Worm (Caenorhabditis elegans): ENCODE results near the gene T13F3.8.

T13F3.8 gene

DNA sequence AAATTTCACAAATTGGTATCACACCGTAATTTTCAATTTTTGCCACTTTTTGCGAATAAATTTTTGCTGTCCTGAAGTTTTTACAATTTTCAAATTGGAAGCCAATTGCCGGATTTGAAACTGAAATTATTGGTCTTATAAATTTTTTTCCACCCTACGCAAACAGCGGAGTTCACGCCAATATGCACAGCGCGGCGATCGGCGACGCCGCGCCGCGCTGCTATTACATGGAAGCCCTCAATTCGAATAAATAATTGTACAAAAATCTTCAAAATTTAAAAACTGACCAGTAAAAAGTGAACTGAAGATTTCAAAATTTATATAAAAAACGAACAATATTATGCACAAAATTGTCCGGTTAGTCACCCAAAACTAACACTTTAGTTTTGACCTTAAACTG lies 30.2 kb downstream of the T13F3.8 start:
- TF ChIP-seq fos-1 (tag; optimal IDR thresholded peaks at IDR 0.05) (no peak), mxl-3 (GFP tag; optimal IDR thresholded peaks at IDR 0.05) (no peak), zip-2 (tag; optimal IDR thresholded peaks at IDR 0.05) (no peak), tag-97 (GFP tag; IDR thresholded peaks at IDR 0.05) (no peak), lim-7 (GFP tag; IDR thresholded peaks at IDR 0.05) (no peak), dpl-1 (GFP tag; optimal IDR thresholded peaks at IDR 0.05) (no peak), lin-29 (GFP tag; IDR thresholded peaks at IDR 0.05) (no peak), ZK546.5 (tag; optimal IDR thresholded peaks at IDR 0.05) (no peak), dmd-8 (GFP tag; IDR thresholded peaks at IDR 0.05) (no peak), daf-19 (GFP tag; conservative IDR thresholded peaks at IDR 0.05) (no peak)

DNA sequence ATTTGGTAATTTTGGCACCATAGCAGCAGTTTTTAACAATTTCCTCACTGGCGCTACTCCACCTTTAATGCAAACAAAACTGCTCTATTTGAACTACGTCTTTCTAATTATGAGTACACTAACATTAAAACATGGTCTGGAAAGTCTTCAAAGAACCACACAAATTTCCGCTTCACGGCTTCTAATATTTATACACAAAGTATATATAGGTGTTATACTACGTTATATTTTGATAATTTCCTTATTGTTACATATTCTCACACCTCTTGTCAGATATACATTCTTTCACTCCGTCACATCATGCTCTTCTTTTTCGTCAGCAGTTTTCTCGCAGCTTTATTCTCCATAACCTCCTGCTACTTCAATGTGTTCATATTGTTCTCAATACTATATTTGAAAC lies 30.7 kb downstream of the T13F3.8 start, which contains the start of gene srbc-82:
Gene srbc-82, plus strand, starts transcription at position 301 of the 400 bp plus-strand sequence.
- TF ChIP-seq ZK546.5 (tag; optimal IDR thresholded peaks at IDR 0.05) (no peak), nhr-6 (tag; optimal IDR thresholded peaks at IDR 0.05) (no peak), lim-7 (GFP tag; IDR thresholded peaks at IDR 0.05) (no peak), skn-1 (tag; optimal IDR thresholded peaks at IDR 0.05) (no peak), F37D6.2 (tag; optimal IDR thresholded peaks at IDR 0.05) (no peak), nhr-41 (GFP tag; IDR thresholded peaks at IDR 0.05) (no peak), hmg-1.1 (GFP tag; IDR thresholded peaks at IDR 0.05) (no peak), dmd-6 (GFP tag; IDR thresholded peaks at IDR 0.05) (no peak), aha-1 (tag) (no peak), dve-1 (tag; optimal IDR thresholded peaks at IDR 0.05; ENCODE audit: insufficient read depth) (no peak), duxl-1 (tag; optimal IDR thresholded peaks at IDR 0.05; ENCODE audit: poor library complexity) (no peak), nhr-11 (tag; optimal IDR thresholded peaks at IDR 0.05) (no peak)

DNA sequence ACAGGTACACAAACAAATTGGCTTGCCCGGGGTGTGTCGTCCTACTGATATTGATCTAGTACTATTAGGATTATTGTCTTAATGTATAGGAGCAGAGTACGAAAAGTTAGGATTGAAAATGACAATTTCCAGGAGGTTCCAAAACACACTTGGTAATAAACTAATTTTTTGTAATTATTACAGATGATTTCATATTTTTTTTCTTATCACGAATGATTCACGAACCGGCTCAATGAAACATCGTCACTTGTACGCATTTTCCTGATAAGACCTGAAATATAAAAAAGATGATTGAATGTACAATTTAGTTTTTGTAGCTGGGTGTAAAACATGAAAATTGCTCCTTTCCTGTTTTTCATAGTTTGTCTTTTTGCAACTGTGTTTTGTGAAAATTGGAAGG lies 32.8 kb downstream of the T13F3.8 start, which contains the start of the genes C31A11.13 and oac-6:
Gene C31A11.13, minus strand, starts transcription at position 113 of the 400 bp plus-strand sequence.
Gene oac-6, plus strand, starts transcription at position 279 of the 400 bp plus-strand sequence.
- TF ChIP-seq unc-62 (GFP tag; optimal IDR thresholded peaks at IDR 0.05 in 1 of 2), result peak in 1 of 2 experiments; percentile 65
- no peak for TF ChIP-seq unc-62 (tag; optimal IDR thresholded peaks at IDR 0.05)
- TF ChIP-seq pqm-1 (tag; optimal IDR thresholded peaks at IDR 0.05), result peak; percentile 37
- TF ChIP-seq mdl-1 (tag; optimal IDR thresholded peaks at IDR 0.05), result no peak
- TF ChIP-seq hlh-11 (tag; optimal IDR thresholded peaks at IDR 0.05), result no peak
- peak; percentile 27 for TF ChIP-seq nhr-28 (tag; optimal IDR thresholded peaks at IDR 0.05)
- no peak for TF ChIP-seq D1046.2 (GFP tag; IDR thresholded peaks at IDR 0.05)
- TF ChIP-seq daf-16 (GFP tag; optimal IDR thresholded peaks at IDR 0.05), result no peak
- peak; percentile 9 for TF ChIP-seq daf-16 (tag; optimal IDR thresholded peaks at IDR 0.05)

DNA sequence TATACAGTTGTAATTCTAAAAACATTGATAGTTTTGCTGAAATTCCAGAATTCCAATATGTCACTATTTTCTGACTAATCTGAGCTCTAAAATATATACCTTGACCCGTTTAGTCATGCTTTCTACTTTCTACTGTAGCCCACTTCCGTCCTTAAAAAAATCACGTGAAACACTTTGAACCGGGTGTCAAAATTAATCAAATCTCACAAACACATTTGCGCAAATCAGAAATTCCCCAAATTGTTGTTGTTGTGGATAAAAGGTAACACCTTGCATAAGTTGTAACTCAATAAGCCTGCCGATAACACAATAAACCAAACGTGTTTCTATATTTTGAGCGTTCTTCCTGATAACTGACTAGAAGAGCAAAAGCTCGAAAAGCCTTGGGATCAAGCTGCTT lies 37.7 kb downstream of the T13F3.8 start, which contains the start of gene srxa-7:
Gene srxa-7, plus strand, starts transcription at position 301 of the 400 bp plus-strand sequence.
- TF ChIP-seq snpc-1.2 (GFP tag; IDR thresholded peaks at IDR 0.05) (no peak), set-16 (GFP tag; IDR thresholded peaks at IDR 0.05) (no peak), dmd-8 (GFP tag; IDR thresholded peaks at IDR 0.05) (no peak)

DNA sequence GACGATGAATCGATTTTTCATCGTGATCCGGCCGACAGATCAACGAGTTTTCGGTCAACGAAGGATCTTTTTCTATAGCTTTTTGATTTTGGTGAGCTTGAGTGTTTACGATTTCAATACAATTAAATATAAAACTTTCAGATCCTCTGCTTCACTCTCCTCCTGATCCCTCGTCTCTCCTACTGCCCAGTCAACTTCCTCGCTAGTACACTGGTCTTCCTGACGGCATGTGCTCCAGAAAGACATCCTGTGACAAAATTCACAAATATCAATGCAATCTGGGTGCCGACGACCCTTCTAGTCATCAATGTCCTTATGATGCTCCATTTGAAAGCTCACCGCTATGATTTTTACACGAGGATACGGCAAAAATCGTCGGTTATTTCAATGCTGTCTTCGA lies 38.7 kb downstream of the T13F3.8 start:
- no peak for TF ChIP-seq fos-1 (tag; optimal IDR thresholded peaks at IDR 0.05)
- no peak for TF ChIP-seq dmd-6 (GFP tag; IDR thresholded peaks at IDR 0.05)
- TF ChIP-seq aha-1 (tag), result peak; percentile 93

DNA sequence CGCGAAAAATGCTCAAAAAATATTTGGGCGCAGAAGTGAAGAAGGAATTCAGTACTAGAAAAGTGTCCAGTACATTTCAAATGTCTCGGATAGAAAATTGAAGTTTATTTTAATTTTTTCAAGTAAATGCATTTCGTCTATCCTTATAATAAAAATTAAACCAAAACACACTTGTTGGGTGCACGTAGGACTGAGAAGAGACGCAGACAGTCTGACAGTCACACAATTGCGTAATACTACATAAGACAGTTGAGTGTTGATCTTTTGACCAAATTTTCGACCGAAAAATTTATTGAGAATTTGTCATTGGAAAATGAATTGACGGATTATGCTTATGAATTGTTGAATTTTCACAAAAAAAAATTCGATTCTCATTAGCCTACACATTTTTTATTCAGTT lies 39.9 kb downstream of the T13F3.8 start, which contains the start of gene oac-7:
Gene oac-7, plus strand, starts transcription at position 283 of the 400 bp plus-strand sequence.
- peak; percentile 10 for TF ChIP-seq duxl-1 (tag; optimal IDR thresholded peaks at IDR 0.05; ENCODE audit: poor library complexity)
- TF ChIP-seq nhr-28 (tag; optimal IDR thresholded peaks at IDR 0.05), result peak; percentile 72
- TF ChIP-seq F26F4.8 (GFP tag; conservative IDR thresholded peaks at IDR 0.05), result no peak
- TF ChIP-seq zfp-3 (GFP tag; conservative IDR thresholded peaks at IDR 0.05), result no peak
- peak; percentile 20; the same call in 1 of the 2 replicates for TF ChIP-seq dmd-6 (GFP tag; IDR thresholded peaks at IDR 0.05)
- TF ChIP-seq hlh-30 (tag; optimal IDR thresholded peaks at IDR 0.05; ENCODE audit: insufficient read depth), result peak; percentile 37
- TF ChIP-seq hif-1 (tag; optimal IDR thresholded peaks at IDR 0.05), result peak in 1 of 2 experiments; percentile 50
- peak in 1 of 2 experiments; percentile 52 for TF ChIP-seq unc-62 (GFP tag; optimal IDR thresholded peaks at IDR 0.05 in 1 of 2)
- TF ChIP-seq unc-62 (tag; optimal IDR thresholded peaks at IDR 0.05), result no peak
- peak; percentile 69 for TF ChIP-seq zip-2 (tag; optimal IDR thresholded peaks at IDR 0.05)

All from whole organism, L4 larva.